Fruit fly (Drosophila melanogaster) Kc167 (cell line): ENCODE measurements around the gene Rassf.

Experiments used
- Myc ChIP-seq: fragments of >200 bp; optimal IDR thresholded peaks from 2 replicates; lab custom pipeline; 2017; ENCODE audit warnings: missing external identifiers
- Sin3A ChIP-seq: fragments of >200 bp; optimal IDR thresholded peaks from 2 replicates; lab custom pipeline; 2018; ENCODE audit warnings: missing external identifiers
- h ChIP-seq: fragments of >200 bp; optimal IDR thresholded peaks from 3 replicates; lab custom pipeline; 2018; ENCODE audit warnings: missing external identifiers
- insv ChIP-seq: fragments of >200 bp; optimal IDR thresholded peaks from 3 replicates; lab custom pipeline; 2018; ENCODE audit warnings: missing external identifiers
- psq ChIP-seq: fragments of >200 bp; optimal IDR thresholded peaks from 2 replicates; lab custom pipeline; 2017; ENCODE audit warnings: missing external identifiers
- ttk ChIP-seq: sonication (Bioruptor generic); optimal IDR thresholded peaks from 2 replicates; lab custom pipeline; 2017; ENCODE audit warnings: missing external identifiers

Rassf gene

dm6 chr3R:23133301-23133828 is 15.6 kb upstream of the Rassf start:
- no peak for TF ChIP-seq psq (lab: Kevin White, UChicago)
- no peak for TF ChIP-seq Sin3A
- no peak for TF ChIP-seq insv (lab: Kevin White, UChicago)
- TF ChIP-seq ttk (lab: Kevin White, UChicago), result no peak
- no peak for TF ChIP-seq Myc
- no peak for TF ChIP-seq h

- TF ChIP-seq h, result no peak
- no peak for TF ChIP-seq insv (lab: Kevin White, UChicago)
- TF ChIP-seq Myc, result no peak
- no peak for TF ChIP-seq ttk (lab: Kevin White, UChicago)
- TF ChIP-seq psq (lab: Kevin White, UChicago), result no peak
- TF ChIP-seq Sin3A, result no peak
Measured at dm6 chr3R:23132299-23132698, 14.6 kb upstream of the Rassf start.

dm6 chr3R:23131341-23131884 is 13.7 kb upstream of the Rassf start:
- no peak for TF ChIP-seq ttk (lab: Kevin White, UChicago)
- TF ChIP-seq Myc, result no peak
- TF ChIP-seq h, result no peak
- no peak for TF ChIP-seq Sin3A
- TF ChIP-seq psq (lab: Kevin White, UChicago), result no peak
- TF ChIP-seq insv (lab: Kevin White, UChicago), result no peak

- TF ChIP-seq Sin3A, result no peak
- no peak for TF ChIP-seq insv (lab: Kevin White, UChicago)
- no peak for TF ChIP-seq psq (lab: Kevin White, UChicago)
- no peak for TF ChIP-seq ttk (lab: Kevin White, UChicago)
- no peak for TF ChIP-seq h
- TF ChIP-seq Myc, result no peak
Measured at dm6 chr3R:23130884-23131283, 13.2 kb upstream of the Rassf start.

dm6 chr3R:23130181-23130580 is 12.4 kb upstream of the Rassf start:
- TF ChIP-seq h (no peak), Myc (no peak), insv (lab: Kevin White, UChicago) (no peak), psq (lab: Kevin White, UChicago) (no peak), Sin3A (no peak), ttk (lab: Kevin White, UChicago) (no peak)

dm6 chr3R:23129617-23130016 is 11.9 kb upstream of the Rassf start:
- TF ChIP-seq ttk (lab: Kevin White, UChicago) (no peak), psq (lab: Kevin White, UChicago) (no peak), h (no peak), insv (lab: Kevin White, UChicago) (no peak), Sin3A (no peak), Myc (no peak)

dm6 chr3R:23127796-23128195 is 10.1 kb upstream of the Rassf start, which contains the start of gene CG31457:
Gene CG31457 (minus strand): TSS chr3R:23127981.
- no peak for TF ChIP-seq insv (lab: Kevin White, UChicago)
- TF ChIP-seq Myc, result no peak
- TF ChIP-seq ttk (lab: Kevin White, UChicago), result no peak
- no peak for TF ChIP-seq h
- TF ChIP-seq Sin3A, result no peak
- no peak for TF ChIP-seq psq (lab: Kevin White, UChicago)

dm6 chr3R:23126241-23127022 is 8.7 kb upstream of the Rassf start, which contains the start of gene CG31365:
Gene CG31365 (minus strand): TSS chr3R:23126422.
- TF ChIP-seq Myc (no peak), psq (lab: Kevin White, UChicago) (no peak), Sin3A (no peak), insv (lab: Kevin White, UChicago) (no peak), h (no peak)

- no peak for TF ChIP-seq psq (lab: Kevin White, UChicago)
- no peak for TF ChIP-seq Sin3A
- TF ChIP-seq h, result no peak
- TF ChIP-seq Myc, result no peak
- no peak for TF ChIP-seq ttk (lab: Kevin White, UChicago)
- no peak for TF ChIP-seq insv (lab: Kevin White, UChicago)
Measured at dm6 chr3R:23120933-23121332, 3.2 kb upstream of the Rassf start.

dm6 chr3R:23119873-23120272 is 2.1 kb upstream of the Rassf start:
- no peak for TF ChIP-seq Myc
- TF ChIP-seq ttk (lab: Kevin White, UChicago), result no peak
- TF ChIP-seq Sin3A, result no peak
- TF ChIP-seq h, result no peak
- no peak for TF ChIP-seq psq (lab: Kevin White, UChicago)
- no peak for TF ChIP-seq insv (lab: Kevin White, UChicago)

- no peak for TF ChIP-seq insv (lab: Kevin White, UChicago)
- no peak for TF ChIP-seq Sin3A
- TF ChIP-seq psq (lab: Kevin White, UChicago), result no peak
- no peak for TF ChIP-seq Myc
- no peak for TF ChIP-seq ttk (lab: Kevin White, UChicago)
- no peak for TF ChIP-seq h
Measured at dm6 chr3R:23112680-23113362, 4.9 kb downstream of the Rassf start, which contains the start of gene Cow. Gene Cow (minus strand): TSS chr3R:23112730.

- TF ChIP-seq insv (lab: Kevin White, UChicago) (no peak), h (no peak), Sin3A (no peak), Myc (no peak), psq (lab: Kevin White, UChicago) (no peak), ttk (lab: Kevin White, UChicago) (no peak)
Measured at dm6 chr3R:23110724-23111123, 7.0 kb downstream of the Rassf start.
